Fruit fly (Drosophila melanogaster): Measurements from ENCODE around the gene CG18231.

Gene CG18231

dm6 chr3L:18620988-18621734 is 13.9 kb downstream of the CG18231 start (continued):
- peak; percentile 21 for TF ChIP-seq fu2 (GFP tag; optimal IDR thresholded peaks at IDR 0.05)
- TF ChIP-seq CG6683 (GFP tag; optimal IDR thresholded peaks at IDR 0.05): no peak
- peak; percentile 59 for TF ChIP-seq D19A (tag; optimal IDR thresholded peaks at IDR 0.05)
- no peak for TF ChIP-seq CG5245 (GFP tag; optimal IDR thresholded peaks at IDR 0.05)
- TF ChIP-seq CG17328 (GFP tag; IDR thresholded peaks at IDR 0.05): peak; percentile 50; the same call in 1 of the 2 replicates
- no peak for TF ChIP-seq CG3065 (GFP tag; optimal IDR thresholded peaks at IDR 0.05)
- TF ChIP-seq lab (GFP tag; optimal IDR thresholded peaks at IDR 0.05): peak; percentile 46
- no peak for TF ChIP-seq Nf-YB (GFP tag; optimal IDR thresholded peaks at IDR 0.05)
- TF ChIP-seq ewg (GFP tag; optimal IDR thresholded peaks at IDR 0.05): peak; percentile 31
- TF ChIP-seq D19B (GFP tag; optimal IDR thresholded peaks at IDR 0.05): no peak
- peak; percentile 16 for TF ChIP-seq dm (GFP tag; optimal IDR thresholded peaks at IDR 0.05)
- no peak for TF ChIP-seq CG2116 (GFP tag; optimal IDR thresholded peaks at IDR 0.05)
- TF ChIP-seq CG10431 (GFP tag; optimal IDR thresholded peaks at IDR 0.05): no peak
- peak; percentile 41; the same call in 1 of the 2 replicates for TF ChIP-seq ap (GFP tag; IDR thresholded peaks at IDR 0.05)
- TF ChIP-seq corto (GFP tag; optimal IDR thresholded peaks at IDR 0.05): no peak
- TF ChIP-seq crp (GFP tag; optimal IDR thresholded peaks at IDR 0.05): peak; percentile 40 to 85
- no peak for TF ChIP-seq Nf-YC (tag; optimal IDR thresholded peaks at IDR 0.05)
- TF ChIP-seq NfI (GFP tag; optimal IDR thresholded peaks at IDR 0.05): peak; percentile 38
- TF ChIP-seq Sox100B (GFP tag; optimal IDR thresholded peaks at IDR 0.05): peak; percentile 39
- no peak for TF ChIP-seq br (optimal IDR thresholded peaks at IDR 0.05)
- TF ChIP-seq Doc3 (GFP tag; IDR thresholded peaks at IDR 0.05; ENCODE audit: partially characterized antibody): peak; percentile 74; the same call in 2 of the 3 replicates
- TF ChIP-seq al (GFP tag; IDR thresholded peaks at IDR 0.05): peak; percentile 14; the same call in 1 of the 2 replicates
- peak; percentile 26 for TF ChIP-seq dmrt99B (tag; optimal IDR thresholded peaks at IDR 0.05)
- no peak for TF ChIP-seq sc (optimal IDR thresholded peaks at IDR 0.05)
- peak; percentile 3 for TF ChIP-seq sc (GFP tag; optimal IDR thresholded peaks at IDR 0.05)
- TF ChIP-seq pfk (GFP tag; optimal IDR thresholded peaks at IDR 0.05): no peak
- no peak for TF ChIP-seq btn (GFP tag; optimal IDR thresholded peaks at IDR 0.05)
- TF ChIP-seq Rfx (GFP tag; IDR thresholded peaks at IDR 0.05): peak; percentile 70
- TF ChIP-seq CG12744 (GFP tag; optimal IDR thresholded peaks at IDR 0.05): no peak
- TF ChIP-seq salm (tag; optimal IDR thresholded peaks at IDR 0.05): no peak
- peak; percentile 10; the same call in 1 of the 2 replicates for TF ChIP-seq CG42726 (GFP tag; IDR thresholded peaks at IDR 0.05; ENCODE audit: partially characterized antibody)
- TF ChIP-seq repo (GFP tag; optimal IDR thresholded peaks at IDR 0.05): no peak
- peak; percentile 40 for TF ChIP-seq HLHmδ (GFP tag; optimal IDR thresholded peaks at IDR 0.05)
- TF ChIP-seq usp (GFP tag; optimal IDR thresholded peaks at IDR 0.05): no peak
- TF ChIP-seq CG14667 (GFP tag; IDR thresholded peaks at IDR 0.05): no peak
- peak; percentile 33 for TF ChIP-seq fd96Cb (tag; optimal IDR thresholded peaks at IDR 0.05)
- TF ChIP-seq Opbp (GFP tag; IDR thresholded peaks at IDR 0.05; ENCODE audit: partially characterized antibody): peak; percentile 73
- TF ChIP-seq Bteb2 (GFP tag; optimal IDR thresholded peaks at IDR 0.05): peak; percentile 11
- peak; percentile 91 for TF ChIP-seq kni (GFP tag; optimal IDR thresholded peaks at IDR 0.05)
- TF ChIP-seq tap (tag; optimal IDR thresholded peaks at IDR 0.05): peak; percentile 47
- TF ChIP-seq CG12942 (GFP tag; optimal IDR thresholded peaks at IDR 0.05): no peak
- no peak for TF ChIP-seq CG10565 (GFP tag; optimal IDR thresholded peaks at IDR 0.05)
- TF ChIP-seq CG7372 (GFP tag; IDR thresholded peaks at IDR 0.05): no peak
- TF ChIP-seq CG4404 (GFP tag; IDR thresholded peaks at IDR 0.05): no peak
- TF ChIP-seq Atf6 (GFP tag; IDR thresholded peaks at IDR 0.05): peak; percentile 65
- TF ChIP-seq org-1 (GFP tag; optimal IDR thresholded peaks at IDR 0.05): no peak
- no peak for TF ChIP-seq CG11085 (GFP tag; IDR thresholded peaks at IDR 0.05)
- no peak for TF ChIP-seq run (tag; optimal IDR thresholded peaks at IDR 0.05)
- no peak for TF ChIP-seq CG11723 (GFP tag; optimal IDR thresholded peaks at IDR 0.05)
- TF ChIP-seq sd (tag; optimal IDR thresholded peaks at IDR 0.05): peak; percentile 90
